Worm (Caenorhabditis elegans) whole organism, late embryonic: Measurements from ENCODE around the gene rab-7.
A peak's percentile ranks its signal among the peaks of the same experiment; 100 is the strongest.

Source experiments
- C08G9.2 ChIP-seq: sonication (generic microtip); optimal IDR thresholded peaks from 2 replicates; lab custom pipeline; 2016; ENCODE audit warnings: mild to moderate bottlenecking, missing genetic modification characterization, moderate library complexity, missing compliant biosample characterization
- C38D4.7 ChIP-seq: fragments of 200-800 bp; sonication (Bioruptor generic); optimal IDR thresholded peaks from 2 replicates; lab custom pipeline; 2018; ENCODE audit warnings: mild to moderate bottlenecking, missing genetic modification characterization, moderate library complexity, missing compliant biosample characterization
- K09A11.1 ChIP-seq: sonication (generic microtip); optimal IDR thresholded peaks from 2 replicates; lab custom pipeline; 2017; ENCODE audit warnings: antibody characterized with exemption, mild to moderate bottlenecking, missing genetic modification characterization, missing compliant biosample characterization; ENCODE audit not compliant: insufficient read depth
- T23F11.4 ChIP-seq: fragments of 200-800 bp; sonication (Bioruptor generic); optimal IDR thresholded peaks from 2 replicates; lab custom pipeline; 2018; ENCODE audit warnings: mild to moderate bottlenecking, missing genetic modification characterization, missing compliant biosample characterization
- ahr-1 ChIP-seq: sonication (generic microtip); optimal IDR thresholded peaks from 2 replicates; lab custom pipeline; 2016; ENCODE audit warnings: missing genetic modification characterization, missing compliant biosample characterization
- ama-1 ChIP-seq: fragments of 150-350 bp; optimal IDR thresholded peaks from 2 replicates; lab custom pipeline; 2014
- ceh-14 ChIP-seq: sonication (generic microtip); optimal IDR thresholded peaks from 2 replicates; lab custom pipeline; 2016; ENCODE audit warnings: missing genotype, missing genetic modification characterization, missing compliant biosample characterization
- ceh-18 ChIP-seq: sonication (generic microtip); optimal IDR thresholded peaks from 2 replicates; lab custom pipeline; 2016; ENCODE audit warnings: missing genetic modification characterization, missing compliant biosample characterization
- ceh-19 ChIP-seq: fragments of 200-800 bp; sonication (Bioruptor generic); optimal IDR thresholded peaks from 2 replicates; lab custom pipeline; 2018; ENCODE audit warnings: mild to moderate bottlenecking, missing genetic modification characterization, missing compliant biosample characterization
- ceh-2 ChIP-seq: sonication (generic microtip); optimal IDR thresholded peaks from 2 replicates; lab custom pipeline; 2016; ENCODE audit warnings: missing genotype, missing genetic modification characterization, missing compliant biosample characterization
- ceh-22 ChIP-seq: sonication (generic microtip); optimal IDR thresholded peaks from 2 replicates; lab custom pipeline; 2017; ENCODE audit warnings: missing biosample characterization, missing genetic modification characterization
- ceh-30 ChIP-seq: fragments of 150-350 bp; optimal IDR thresholded peaks from 2 replicates; lab custom pipeline; 2014; ENCODE audit warnings: missing biosample characterization, missing genetic modification characterization
- ceh-31 ChIP-seq: sonication (generic microtip); optimal IDR thresholded peaks from 2 replicates; lab custom pipeline; 2016; ENCODE audit warnings: missing genetic modification characterization, missing compliant biosample characterization
- ceh-48 ChIP-seq: sonication (generic microtip); optimal IDR thresholded peaks from 2 replicates; lab custom pipeline; 2016; ENCODE audit warnings: missing genetic modification characterization, inconsistent platforms, missing compliant biosample characterization
- ceh-6 ChIP-seq: fragments of 200-800 bp; sonication (Bioruptor generic); optimal IDR thresholded peaks from 2 replicates; lab custom pipeline; 2018; ENCODE audit warnings: mild to moderate bottlenecking, missing genetic modification characterization, missing compliant biosample characterization
- ceh-9 ChIP-seq: sonication (generic microtip); optimal IDR thresholded peaks from 2 replicates; lab custom pipeline; 2016; ENCODE audit warnings: mild to moderate bottlenecking, missing genetic modification characterization, inconsistent platforms, missing compliant biosample characterization
- che-1 ChIP-seq: sonication (generic microtip); optimal IDR thresholded peaks from 2 replicates; lab custom pipeline; 2016; ENCODE audit warnings: mild to moderate bottlenecking, missing genetic modification characterization, missing compliant biosample characterization
- dmd-4 ChIP-seq: sonication (generic microtip); optimal IDR thresholded peaks from 2 replicates; lab custom pipeline; 2016; ENCODE audit warnings: borderline replicate concordance, missing genetic modification characterization, missing compliant biosample characterization
- elt-2 ChIP-seq: sonication (generic microtip); optimal IDR thresholded peaks from 2 replicates; lab custom pipeline; 2016; ENCODE audit warnings: missing genetic modification reagents, missing genetic modification characterization, missing compliant biosample characterization
- ets-4 ChIP-seq: sonication (generic microtip); optimal IDR thresholded peaks from 2 replicates; lab custom pipeline; 2016; ENCODE audit warnings: missing genetic modification characterization, missing compliant biosample characterization
- fax-1 ChIP-seq: sonication (generic microtip); optimal IDR thresholded peaks from 2 replicates; lab custom pipeline; 2016; ENCODE audit warnings: missing genotype, missing genetic modification characterization, missing compliant biosample characterization
- fkh-10 ChIP-seq: fragments of 150-350 bp; optimal IDR thresholded peaks from 2 replicates; lab custom pipeline; 2014; ENCODE audit warnings: missing biosample characterization, missing genetic modification reagents, missing genetic modification characterization
- fkh-6 ChIP-seq: sonication (generic microtip); optimal IDR thresholded peaks from 2 replicates; lab custom pipeline; 2016; ENCODE audit warnings: missing genetic modification characterization, missing compliant biosample characterization
- gmeb-2 ChIP-seq: sonication (generic microtip); optimal IDR thresholded peaks from 2 replicates; lab custom pipeline; 2016; ENCODE audit warnings: missing genetic modification characterization, inconsistent platforms, missing compliant biosample characterization
- hlh-15 ChIP-seq: sonication (generic microtip); optimal IDR thresholded peaks from 2 replicates; lab custom pipeline; 2016; ENCODE audit warnings: missing genetic modification characterization, missing compliant biosample characterization
- hlh-6 ChIP-seq: sonication (generic microtip); optimal IDR thresholded peaks from 2 replicates; lab custom pipeline; 2016; ENCODE audit warnings: missing genotype, missing genetic modification characterization, missing compliant biosample characterization
- lim-6 ChIP-seq: sonication (generic microtip); optimal IDR thresholded peaks from 2 replicates; lab custom pipeline; 2016; ENCODE audit warnings: missing genetic modification characterization, missing compliant biosample characterization
- lin-11 ChIP-seq: fragments of 200-800 bp; sonication (Bioruptor generic); optimal IDR thresholded peaks from 2 replicates; lab custom pipeline; 2018; ENCODE audit warnings: mild to moderate bottlenecking, missing genetic modification characterization, missing compliant biosample characterization
- mec-3 ChIP-seq: sonication (generic microtip); optimal IDR thresholded peaks from 2 replicates; lab custom pipeline; 2016; ENCODE audit warnings: borderline replicate concordance, missing genetic modification characterization, missing compliant biosample characterization
- nfya-1 ChIP-seq: sonication (generic microtip); optimal IDR thresholded peaks from 2 replicates; lab custom pipeline; 2017; ENCODE audit warnings: missing genetic modification characterization, mild to moderate bottlenecking, missing compliant biosample characterization, antibody characterized with exemption, moderate library complexity
- nhr-11 ChIP-seq: fragments of 150-350 bp; optimal IDR thresholded peaks from 2 replicates; lab custom pipeline; 2014; ENCODE audit warnings: missing biosample characterization, missing genetic modification characterization
- pat-9 ChIP-seq: fragments of 200-800 bp; sonication (Bioruptor generic); optimal IDR thresholded peaks from 2 replicates; lab custom pipeline; 2018; ENCODE audit warnings: mild to moderate bottlenecking, missing genetic modification characterization, moderate library complexity, missing compliant biosample characterization
- pha-4 ChIP-seq: fragments of 150-350 bp; optimal IDR thresholded peaks from 2 replicates; lab custom pipeline; 2018; ENCODE audit warnings: missing biosample characterization, missing genetic modification reagents, missing genetic modification characterization
- pqm-1 ChIP-seq: sonication (generic microtip); optimal IDR thresholded peaks from 2 replicates; lab custom pipeline; 2016; ENCODE audit warnings: missing genetic modification characterization, missing compliant biosample characterization
- pros-1 ChIP-seq: fragments of 150-350 bp; optimal IDR thresholded peaks from 2 replicates; lab custom pipeline; 2014; ENCODE audit warnings: missing biosample characterization, missing genetic modification reagents, missing genetic modification characterization
- ref-2 ChIP-seq: sonication (generic microtip); optimal IDR thresholded peaks from 2 replicates; lab custom pipeline; 2016; ENCODE audit warnings: missing genetic modification characterization, missing compliant biosample characterization
- sdc-2 ChIP-seq: sonication (generic microtip); optimal IDR thresholded peaks from 2 replicates; lab custom pipeline; 2016; ENCODE audit warnings: missing genotype, missing genetic modification characterization, missing compliant biosample characterization
- syd-9 ChIP-seq: sonication (generic microtip); optimal IDR thresholded peaks from 2 replicates; lab custom pipeline; 2016; ENCODE audit warnings: mild to moderate bottlenecking, missing genetic modification characterization, moderate library complexity, missing compliant biosample characterization
- tbx-2 ChIP-seq: sonication (generic microtip); optimal IDR thresholded peaks from 2 replicates; lab custom pipeline; 2016; ENCODE audit warnings: missing genetic modification characterization, missing compliant biosample characterization
- tbx-7 ChIP-seq: sonication (generic microtip); optimal IDR thresholded peaks from 2 replicates; lab custom pipeline; 2016; ENCODE audit warnings: missing genotype, missing genetic modification characterization, missing compliant biosample characterization
- ttx-3 ChIP-seq: sonication (generic microtip); optimal IDR thresholded peaks from 2 replicates; lab custom pipeline; 2016; ENCODE audit warnings: missing genetic modification reagents, missing genetic modification characterization, missing compliant biosample characterization
- unc-3 ChIP-seq, 2 experiments: fragments of 200-800 bp in 1 of 2; sonication (Bioruptor generic) in 1 of 2; sonication (generic microtip) in 1 of 2; conservative IDR thresholded peaks in 1 of 2; optimal IDR thresholded peaks in 1 of 2; 2 replicates each; pipeline versions ENCODE4 v1.3.6 to Lab custom; 2016 to 2022; ENCODE audit warnings: missing compliant biosample characterization in 2 of 2, missing genetic modification characterization in 2 of 2, missing genetic modification reagents in 1 of 2
- unc-42 ChIP-seq: sonication (generic microtip); optimal IDR thresholded peaks from 2 replicates; lab custom pipeline; 2016; ENCODE audit warnings: missing genotype, missing genetic modification characterization, missing compliant biosample characterization
- unc-55 ChIP-seq: sonication (generic microtip); optimal IDR thresholded peaks from 2 replicates; lab custom pipeline; 2017; ENCODE audit warnings: missing biosample characterization, missing genetic modification reagents, missing genetic modification characterization
- unc-86 ChIP-seq: sonication (generic microtip); optimal IDR thresholded peaks from 2 replicates; lab custom pipeline; 2016; ENCODE audit warnings: missing genetic modification characterization, missing compliant biosample characterization
- zip-5 ChIP-seq: sonication (generic microtip); optimal IDR thresholded peaks from 2 replicates; lab custom pipeline; 2016; ENCODE audit warnings: missing genetic modification characterization, missing compliant biosample characterization

rab-7 gene

DNA sequence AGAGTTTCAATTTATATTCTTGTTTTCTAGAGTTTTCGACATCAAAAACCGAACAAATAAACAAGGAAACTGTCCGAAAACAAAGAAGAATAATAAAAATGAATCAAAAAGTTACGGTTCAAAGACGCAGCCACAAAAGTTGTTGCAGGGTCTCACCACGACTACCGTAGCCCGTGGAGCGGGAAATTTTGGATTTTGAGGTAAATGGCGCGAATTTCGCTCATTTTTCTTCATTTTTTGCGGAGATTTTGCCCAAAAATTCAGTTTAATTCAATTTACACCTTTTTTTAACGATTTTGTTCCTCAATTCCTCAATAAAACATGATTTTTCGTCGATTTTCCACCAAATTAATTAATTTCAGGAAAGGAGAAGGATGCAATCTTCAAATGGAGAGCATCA lies 1.5 kb upstream of the rab-7 start, which contains the start of gene mex-1:
TSS of gene mex-1 (plus strand) at position 363 of the 400 bp plus-strand sequence.
- no peak for TF ChIP-seq ceh-2
- no peak for TF ChIP-seq ttx-3 (tag; lab: Kevin White, UChicago)
- TF ChIP-seq C08G9.2 (tag; lab: Kevin White, UChicago): no peak
- TF ChIP-seq tbx-2 (tag; lab: Kevin White, UChicago): no peak
- no peak for TF ChIP-seq elt-2 (tag; lab: Kevin White, UChicago)
- no peak for TF ChIP-seq che-1 (tag; lab: Kevin White, UChicago)
- TF ChIP-seq fkh-10 (GFP tag; lab: Kevin White, UChicago): no peak
- no peak for TF ChIP-seq C38D4.7
- TF ChIP-seq ahr-1: no peak
- TF ChIP-seq fax-1 (tag; lab: Kevin White, UChicago): no peak
- TF ChIP-seq syd-9 (tag; lab: Kevin White, UChicago): no peak
- TF ChIP-seq lin-11 (tag; lab: Kevin White, UChicago): no peak
- no peak for TF ChIP-seq ceh-19 (GFP tag; lab: Kevin White, UChicago)
- TF ChIP-seq ceh-48 (tag; lab: Kevin White, UChicago): no peak
- TF ChIP-seq unc-3 (GFP tag; conservative IDR thresholded peaks at IDR 0.05; lab: Robert Waterston, UW): no peak
- TF ChIP-seq unc-3 (tag; optimal IDR thresholded peaks at IDR 0.05; lab: Kevin White, UChicago): no peak
- no peak for TF ChIP-seq ceh-9 (tag; lab: Kevin White, UChicago)

DNA sequence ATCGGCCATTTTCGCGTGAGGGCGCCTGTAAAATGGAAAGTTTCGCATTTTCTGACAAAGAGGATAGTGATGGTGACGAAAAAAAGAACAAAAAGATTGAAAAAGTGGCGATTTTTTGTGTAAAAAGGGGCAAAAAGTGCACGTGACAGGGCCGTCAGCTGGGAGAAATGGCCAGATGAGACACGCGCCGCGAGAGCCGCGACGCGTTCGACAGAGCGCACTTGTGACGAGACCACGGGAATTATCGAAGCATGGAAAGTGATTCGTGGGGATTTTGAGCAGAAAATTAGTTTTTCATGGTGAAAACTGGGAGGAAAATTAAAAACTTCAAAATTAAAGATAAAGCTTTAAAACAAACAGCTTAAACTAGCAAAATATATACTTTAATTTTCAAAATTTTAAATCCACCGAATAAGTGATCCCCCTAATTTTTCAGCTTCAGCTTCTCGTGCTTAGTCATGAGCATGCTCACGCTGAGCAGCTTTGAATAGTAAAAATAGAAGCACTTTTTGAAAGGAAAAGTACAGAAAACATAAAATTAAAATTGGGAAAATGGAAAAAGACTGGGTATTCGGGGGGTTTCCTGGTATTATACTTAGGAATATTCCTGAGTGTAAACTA lies 886 bp upstream of the rab-7 start, which contains the start of gene W03C9.5:
TSS of gene W03C9.5 (minus strand) at position 38 of the 621 bp plus-strand sequence.
- peak; percentile 91 for TF ChIP-seq syd-9 (tag; lab: Kevin White, UChicago)
- peak; percentile 95 for TF ChIP-seq zip-5 (tag; lab: Kevin White, UChicago)
- peak; percentile 97 for TF ChIP-seq mec-3 (tag; lab: Kevin White, UChicago)
- peak; percentile 97 for TF ChIP-seq dmd-4
- TF ChIP-seq unc-3 (GFP tag; conservative IDR thresholded peaks at IDR 0.05; lab: Robert Waterston, UW): peak; percentile 72; the same call in 1 of the 2 replicates
- TF ChIP-seq unc-3 (tag; optimal IDR thresholded peaks at IDR 0.05; lab: Kevin White, UChicago): peak; percentile 89
- TF ChIP-seq hlh-15: peak; percentile 76
- TF ChIP-seq fkh-6 (tag; lab: Kevin White, UChicago): peak; percentile 73
- TF ChIP-seq ama-1 (lab: Kevin White, UChicago): no peak
- peak; percentile 94 for TF ChIP-seq unc-86 (tag; lab: Kevin White, UChicago)
- peak; percentile 29 for TF ChIP-seq pros-1 (tag; lab: Kevin White, UChicago)
- TF ChIP-seq pqm-1: peak; percentile 98
- TF ChIP-seq ceh-14 (tag; lab: Kevin White, UChicago): peak; percentile 98
- peak; percentile 85 for TF ChIP-seq ceh-19 (GFP tag; lab: Kevin White, UChicago)
- TF ChIP-seq ets-4: peak; percentile 96
- TF ChIP-seq tbx-7 (tag; lab: Kevin White, UChicago): peak; percentile 97
- no peak for TF ChIP-seq K09A11.1 (tag; lab: Kevin White, UChicago)
- peak; percentile 98 for TF ChIP-seq ceh-18 (tag; lab: Kevin White, UChicago)
- TF ChIP-seq C38D4.7: peak; percentile 63
- TF ChIP-seq ceh-22: no peak
- peak; percentile 92 for TF ChIP-seq unc-42 (tag; lab: Kevin White, UChicago)
- TF ChIP-seq fax-1 (tag; lab: Kevin White, UChicago): peak; percentile 96
- TF ChIP-seq C08G9.2 (tag; lab: Kevin White, UChicago): peak; percentile 99
- TF ChIP-seq pha-4 (tag; lab: Kevin White, UChicago): no peak
- peak; percentile 21 for TF ChIP-seq gmeb-2
- TF ChIP-seq ceh-48 (tag; lab: Kevin White, UChicago): peak; percentile 28
- TF ChIP-seq lim-6 (tag; lab: Kevin White, UChicago): peak; percentile 99
- peak; percentile 62 for TF ChIP-seq che-1 (tag; lab: Kevin White, UChicago)
- peak; percentile 77 for TF ChIP-seq ttx-3 (tag; lab: Kevin White, UChicago)
- TF ChIP-seq pat-9 (tag; lab: Kevin White, UChicago): peak; percentile 69
- TF ChIP-seq ahr-1: peak; percentile 95
- TF ChIP-seq ceh-31 (tag; lab: Kevin White, UChicago): peak; percentile 100
- peak; percentile 99 for TF ChIP-seq tbx-2 (tag; lab: Kevin White, UChicago)
- peak; percentile 39 for TF ChIP-seq lin-11 (tag; lab: Kevin White, UChicago)
- peak; percentile 62 for TF ChIP-seq T23F11.4 (GFP tag; lab: Kevin White, UChicago)
- no peak for TF ChIP-seq nhr-11 (tag; lab: Kevin White, UChicago)
- TF ChIP-seq sdc-2 (tag; lab: Kevin White, UChicago): peak; percentile 74
- peak; percentile 99 for TF ChIP-seq ref-2 (tag; lab: Kevin White, UChicago)
- peak; percentile 47 for TF ChIP-seq ceh-6 (GFP tag; lab: Kevin White, UChicago)
- peak; percentile 78 for TF ChIP-seq hlh-6
- peak; percentile 98 for TF ChIP-seq ceh-2
- TF ChIP-seq unc-55 (GFP tag; lab: Kevin White, UChicago): peak; percentile 75
- TF ChIP-seq ceh-30 (tag; lab: Kevin White, UChicago): peak; percentile 65
- peak; percentile 80 for TF ChIP-seq nfya-1
